Worm (Caenorhabditis elegans) whole organism, L3 larva: ENCODE measurements around the gene Y42G9A.3.

Source experiments
- R02D3.7 ChIP-seq: fragments of 150-350 bp; optimal IDR thresholded peaks from 2 replicates; lab custom pipeline; 2014; ENCODE audit warnings: missing biosample characterization, missing genetic modification characterization
- ZK546.5 ChIP-seq: sonication (generic microtip); optimal IDR thresholded peaks from 2 replicates; lab custom pipeline; 2017; ENCODE audit warnings: missing biosample characterization, missing genetic modification characterization
- aly-2 ChIP-seq: fragments of 150-350 bp; optimal IDR thresholded peaks from 2 replicates; lab custom pipeline; 2014; ENCODE audit warnings: missing biosample characterization, missing genetic modification characterization
- ama-1 ChIP-seq: fragments of 150-350 bp; optimal IDR thresholded peaks from 2 replicates; lab custom pipeline; 2018
- ceh-28 ChIP-seq: fragments of 150-350 bp; optimal IDR thresholded peaks from 2 replicates; lab custom pipeline; 2014; ENCODE audit warnings: missing biosample characterization, missing genetic modification reagents, missing genetic modification characterization
- ceh-82 ChIP-seq: fragments of 150-350 bp; optimal IDR thresholded peaks from 2 replicates; lab custom pipeline; 2014; ENCODE audit warnings: missing biosample characterization, missing genetic modification characterization
- ceh-9 ChIP-seq: sonication (generic microtip); optimal IDR thresholded peaks from 2 replicates; lab custom pipeline; 2018; ENCODE audit warnings: missing biosample characterization, missing genetic modification characterization
- daf-12 ChIP-seq: fragments of 150-350 bp; optimal IDR thresholded peaks from 2 replicates; lab custom pipeline; 2014; ENCODE audit warnings: missing biosample characterization, missing genetic modification reagents, missing genetic modification characterization
- egl-27 ChIP-seq: sonication (generic microtip); optimal IDR thresholded peaks from 4 replicates; lab custom pipeline; 2017; ENCODE audit warnings: missing biosample characterization, missing genetic modification reagents, missing genetic modification characterization
- egl-5 ChIP-seq: fragments of 150-350 bp; optimal IDR thresholded peaks from 2 replicates; lab custom pipeline; 2017; ENCODE audit warnings: missing biosample characterization, missing genetic modification reagents, missing genetic modification characterization, inconsistent platforms
- elt-1 ChIP-seq: fragments of 150-350 bp; optimal IDR thresholded peaks from 2 replicates; lab custom pipeline; 2014; ENCODE audit warnings: missing biosample characterization, missing genetic modification characterization
- elt-2 ChIP-seq: sonication (generic microtip); optimal IDR thresholded peaks from 2 replicates; lab custom pipeline; 2016; ENCODE audit warnings: missing genetic modification reagents, mild to moderate bottlenecking, missing genetic modification characterization, missing compliant biosample characterization
- eor-1 ChIP-seq, 2 experiments: fragments of 150-350 bp; optimal IDR thresholded peaks; 2 replicates each; lab custom pipeline; 2014 to 2018; ENCODE audit warnings: missing biosample characterization in 2 of 2, missing genetic modification characterization in 2 of 2
- fkh-10 ChIP-seq: sonication (generic microtip); optimal IDR thresholded peaks from 2 replicates; lab custom pipeline; 2017; ENCODE audit warnings: missing biosample characterization, missing genetic modification reagents, missing genetic modification characterization
- fkh-2 ChIP-seq: fragments of 150-350 bp; optimal IDR thresholded peaks from 2 replicates; lab custom pipeline; 2014; ENCODE audit warnings: missing biosample characterization, missing genetic modification reagents, missing genetic modification characterization
- hmg-11 ChIP-seq: sonication (generic microtip); optimal IDR thresholded peaks from 2 replicates; lab custom pipeline; 2016; ENCODE audit warnings: missing genetic modification characterization, missing compliant biosample characterization
- lin-15B ChIP-seq: fragments of 150-350 bp; optimal IDR thresholded peaks from 2 replicates; lab custom pipeline; 2014; ENCODE audit warnings: missing biosample characterization, missing genetic modification characterization
- lin-39 ChIP-seq: fragments of 150-350 bp; optimal IDR thresholded peaks from 2 replicates; lab custom pipeline; 2018; ENCODE audit warnings: missing biosample characterization, missing genetic modification reagents, missing genetic modification characterization
- lsy-12 ChIP-seq: sonication (generic microtip); optimal IDR thresholded peaks from 2 replicates; lab custom pipeline; 2016; ENCODE audit warnings: mild to moderate bottlenecking, missing genetic modification characterization, missing compliant biosample characterization
- mdl-1 ChIP-seq: fragments of 150-350 bp; optimal IDR thresholded peaks from 2 replicates; lab custom pipeline; 2014; ENCODE audit warnings: missing biosample characterization, missing genetic modification characterization
- mml-1 ChIP-seq: fragments of 150-350 bp; sonication (generic microtip); optimal IDR thresholded peaks from 3 replicates; lab custom pipeline; 2014; ENCODE audit warnings: missing biosample characterization, missing genetic modification characterization
- nfya-1 ChIP-seq: sonication (generic microtip); optimal IDR thresholded peaks from 2 replicates; lab custom pipeline; 2017; ENCODE audit warnings: missing genetic modification characterization, mild to moderate bottlenecking, missing compliant biosample characterization, antibody characterized with exemption, moderate library complexity; ENCODE audit not compliant: insufficient read depth
- nhr-11 ChIP-seq: fragments of 150-350 bp; optimal IDR thresholded peaks from 2 replicates; lab custom pipeline; 2014; ENCODE audit warnings: missing biosample characterization, missing genetic modification characterization
- nhr-237 ChIP-seq: fragments of 150-350 bp; optimal IDR thresholded peaks from 2 replicates; lab custom pipeline; 2014; ENCODE audit warnings: missing biosample characterization, missing genetic modification characterization
- nhr-25 ChIP-seq: sonication (generic microtip); optimal IDR thresholded peaks from 2 replicates; lab custom pipeline; 2017; ENCODE audit warnings: missing biosample characterization, missing genetic modification characterization
- nhr-43 ChIP-seq: sonication (generic microtip); optimal IDR thresholded peaks from 2 replicates; lab custom pipeline; 2016; ENCODE audit warnings: mild to moderate bottlenecking, missing genetic modification characterization, missing compliant biosample characterization; ENCODE audit not compliant: poor library complexity, severe bottlenecking
- nhr-76 ChIP-seq: fragments of 150-350 bp; sonication (generic microtip); optimal IDR thresholded peaks from 5 replicates; lab custom pipeline; 2014; ENCODE audit warnings: missing biosample characterization, missing genetic modification characterization
- nhr-77 ChIP-seq: fragments of 150-350 bp; optimal IDR thresholded peaks from 2 replicates; lab custom pipeline; 2014; ENCODE audit warnings: missing biosample characterization, missing genetic modification characterization
- pha-4 ChIP-seq: fragments of 150-350 bp; optimal IDR thresholded peaks from 2 replicates; lab custom pipeline; 2014; ENCODE audit warnings: missing biosample characterization, missing genetic modification reagents, missing genetic modification characterization
- pqm-1 ChIP-seq: fragments of 150-350 bp; optimal IDR thresholded peaks from 2 replicates; lab custom pipeline; 2017; ENCODE audit warnings: missing biosample characterization, missing genetic modification characterization, inconsistent platforms
- skn-1 ChIP-seq: fragments of 150-350 bp; optimal IDR thresholded peaks from 2 replicates; lab custom pipeline; 2014; ENCODE audit warnings: missing biosample characterization, missing genetic modification characterization
- tbx-2 ChIP-seq: sonication (generic microtip); optimal IDR thresholded peaks from 2 replicates; lab custom pipeline; 2016; ENCODE audit warnings: mild to moderate bottlenecking, missing genetic modification characterization, missing compliant biosample characterization
- unc-62 ChIP-seq: fragments of 150-350 bp; sonication (generic microtip); optimal IDR thresholded peaks from 4 replicates; lab custom pipeline; 2014; ENCODE audit warnings: missing biosample characterization, missing genetic modification reagents, missing genetic modification characterization
- zag-1 ChIP-seq: fragments of 150-350 bp; optimal IDR thresholded peaks from 2 replicates; lab custom pipeline; 2014; ENCODE audit warnings: missing biosample characterization, missing genetic modification characterization
- ztf-4 ChIP-seq: fragments of 150-350 bp; optimal IDR thresholded peaks from 2 replicates; lab custom pipeline; 2014; ENCODE audit warnings: missing biosample characterization, missing genetic modification characterization

Gene Y42G9A.3

DNA sequence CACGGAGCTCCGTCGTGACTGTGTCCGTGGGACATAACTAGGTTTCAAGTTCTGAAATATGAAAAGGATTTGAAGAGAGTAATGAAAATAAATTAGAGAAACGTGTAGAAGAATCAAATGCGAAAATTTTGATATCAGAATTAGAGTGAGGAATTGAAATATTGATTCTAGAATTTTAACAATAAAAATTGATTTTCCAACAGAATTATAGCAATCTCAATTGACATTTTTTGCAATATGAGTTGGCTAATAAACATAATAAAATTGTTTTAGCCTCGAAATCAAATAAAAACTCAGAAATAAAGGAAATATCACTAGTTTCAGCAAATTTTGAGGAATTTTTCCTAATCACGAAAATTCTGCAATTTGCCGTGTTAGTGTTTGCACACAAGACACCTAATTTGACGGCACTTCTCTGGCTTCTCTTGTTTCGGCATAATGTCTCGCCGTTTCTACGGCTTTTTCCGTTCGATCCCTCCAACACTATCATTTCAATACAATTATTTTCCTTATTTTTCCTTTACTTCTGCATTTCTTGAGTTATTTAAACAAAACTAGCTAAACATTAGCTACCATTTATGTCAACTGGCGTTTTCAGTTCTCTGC is 29.7 kb upstream of the Y42G9A.3 start, which contains the start of gene nmt-1:
Gene nmt-1, minus strand, starts transcription at position 51 of the 606 bp plus-strand sequence.
- TF ChIP-seq nhr-77 (tag; lab: Kevin White, UChicago) = no peak
- no peak for TF ChIP-seq unc-62
- TF ChIP-seq tbx-2 = no peak
- TF ChIP-seq lin-39 = peak; percentile 7
- TF ChIP-seq nhr-25 (tag; lab: Kevin White, UChicago) = peak; percentile 54
- peak; percentile 28 for TF ChIP-seq lin-15B (tag; lab: Kevin White, UChicago)
- TF ChIP-seq pha-4 (tag; lab: Kevin White, UChicago) = peak; percentile 43
- peak; percentile 76 for TF ChIP-seq hmg-11 (tag; lab: Kevin White, UChicago)
- TF ChIP-seq nfya-1 (tag; lab: Kevin White, UChicago) = peak; percentile 42
- peak; percentile 49 for TF ChIP-seq skn-1 (tag; lab: Kevin White, UChicago)

DNA sequence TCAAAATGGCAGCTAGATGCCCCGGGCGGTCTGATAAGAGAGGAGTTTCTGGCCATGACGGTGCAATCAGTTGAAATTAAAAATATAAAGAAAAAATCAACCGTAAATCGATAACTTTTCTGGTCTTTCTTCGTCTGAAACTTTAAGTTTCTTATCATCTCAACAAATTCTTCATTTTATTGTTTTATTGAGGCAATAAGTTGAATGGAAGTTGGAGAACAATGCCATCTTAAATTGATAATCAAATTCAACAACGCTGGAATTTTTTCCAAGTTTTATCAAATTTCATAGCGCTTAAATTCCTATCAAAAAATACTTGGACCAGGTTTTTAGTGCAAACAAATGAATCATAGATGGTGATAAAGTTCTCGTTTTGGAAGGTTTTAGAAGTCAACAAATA is 29.1 kb upstream of the Y42G9A.3 start:
- TF ChIP-seq pqm-1 = peak; percentile 77
- no peak for TF ChIP-seq skn-1 (tag; lab: Kevin White, UChicago)
- peak; percentile 39 for TF ChIP-seq pha-4 (tag; lab: Kevin White, UChicago)
- TF ChIP-seq mdl-1 (tag; lab: Kevin White, UChicago) = no peak
- TF ChIP-seq elt-2 (tag; lab: Kevin White, UChicago) = peak; percentile 97

DNA sequence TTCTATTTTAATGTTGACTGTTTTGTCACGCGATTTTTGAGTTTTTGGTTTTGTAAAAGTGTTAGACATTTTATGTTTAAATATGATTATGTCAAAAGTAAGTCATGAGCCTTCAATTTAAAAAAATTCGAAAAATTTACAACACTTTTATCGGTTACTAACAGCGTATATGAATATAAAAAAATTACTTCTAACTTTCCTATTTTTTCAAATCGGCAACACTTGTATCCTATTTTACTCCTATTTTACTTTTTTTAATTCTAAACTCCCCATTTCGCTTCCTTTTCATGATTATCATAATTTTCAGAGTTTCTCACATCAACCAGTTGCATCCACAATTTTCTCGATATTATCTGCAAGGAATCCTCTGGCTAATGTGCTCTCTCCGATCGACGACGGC is 27.7 kb upstream of the Y42G9A.3 start, which contains the start of gene kin-18:
Gene kin-18, plus strand, starts transcription at position 301 of the 400 bp plus-strand sequence.
- no peak for TF ChIP-seq tbx-2
- no peak for TF ChIP-seq mml-1 (tag; lab: Kevin White, UChicago)
- TF ChIP-seq lin-15B (tag; lab: Kevin White, UChicago) = no peak
- no peak for TF ChIP-seq egl-27 (tag; lab: Kevin White, UChicago)
- TF ChIP-seq zag-1 (tag; lab: Kevin White, UChicago) = no peak
- TF ChIP-seq nhr-237 (tag; lab: Kevin White, UChicago) = no peak
- no peak for TF ChIP-seq egl-5 (tag; lab: Kevin White, UChicago)
- TF ChIP-seq lin-39 = no peak
- TF ChIP-seq unc-62 = no peak
- no peak for TF ChIP-seq ceh-28 (tag; lab: Kevin White, UChicago)
- no peak for TF ChIP-seq ceh-9 (tag; lab: Kevin White, UChicago)
- TF ChIP-seq lsy-12 = no peak
- no peak for TF ChIP-seq fkh-10 (GFP tag; lab: Kevin White, UChicago)
- TF ChIP-seq nhr-76 (tag; lab: Kevin White, UChicago) = no peak
- TF ChIP-seq aly-2 = no peak
- no peak for TF ChIP-seq fkh-2
- TF ChIP-seq nhr-11 = no peak
- no peak for TF ChIP-seq R02D3.7 (tag; lab: Kevin White, UChicago)
- no peak for TF ChIP-seq nfya-1 (tag; lab: Kevin White, UChicago)
- no peak for TF ChIP-seq elt-1 (tag; lab: Kevin White, UChicago)
- TF ChIP-seq, all 47 proteins: peak for 0

DNA sequence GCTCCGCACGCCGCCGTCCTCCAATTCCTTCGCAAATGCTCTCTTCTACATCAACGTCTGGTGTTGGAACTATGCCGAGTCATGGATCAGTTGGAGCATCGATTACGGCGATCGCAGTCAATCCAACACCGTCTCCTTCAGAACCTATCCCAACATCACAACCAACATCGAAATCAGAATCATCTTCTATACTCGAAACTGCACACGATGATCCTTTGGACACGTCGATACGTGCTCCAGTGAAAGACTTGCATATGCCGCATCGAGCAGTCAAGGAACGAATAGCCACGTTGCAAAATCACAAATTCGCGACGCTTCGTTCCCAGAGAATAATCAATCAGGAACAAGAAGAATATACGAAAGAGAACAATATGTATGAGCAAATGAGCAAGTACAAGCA is 25.1 kb upstream of the Y42G9A.3 start:
- TF ChIP-seq pqm-1 (no peak), ztf-4 (tag; lab: Kevin White, UChicago) (no peak), unc-62 (no peak), tbx-2 (no peak), fkh-2 (no peak)

DNA sequence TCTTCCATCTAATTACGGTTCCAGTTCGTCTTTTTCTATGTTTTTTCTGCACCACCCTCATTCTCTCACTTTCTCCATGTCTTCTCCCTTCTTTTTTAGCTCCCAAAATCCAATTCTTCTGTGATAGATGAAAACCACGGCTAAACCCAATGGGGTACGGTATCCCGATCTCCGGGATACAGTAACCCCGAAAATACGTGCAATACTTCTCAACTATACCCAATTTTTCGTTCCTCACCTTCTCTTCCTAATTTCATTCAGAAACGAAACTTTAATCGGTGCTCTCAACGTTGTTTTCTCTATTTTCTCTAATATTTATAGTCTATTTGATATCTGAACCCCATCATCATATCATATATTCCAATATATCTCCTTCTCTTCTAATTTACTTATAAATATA is 22.4 kb upstream of the Y42G9A.3 start:
- TF ChIP-seq aly-2 (peak; percentile 42), egl-5 (tag; lab: Kevin White, UChicago) (no peak), daf-12 (tag; lab: Kevin White, UChicago) (no peak), nfya-1 (tag; lab: Kevin White, UChicago) (no peak), lsy-12 (peak; percentile 37), nhr-43 (tag; lab: Kevin White, UChicago) (no peak), ama-1 (peak; percentile 13), eor-1 (tag; optimal IDR thresholded peaks at IDR 0.05; lab: Kevin White, UChicago) (no peak), nhr-76 (tag; lab: Kevin White, UChicago) (no peak), ceh-82 (tag; lab: Kevin White, UChicago) (peak; percentile 36), lin-39 (no peak), ZK546.5 (tag; lab: Kevin White, UChicago) (no peak), pqm-1 (no peak)
